Worm (Caenorhabditis elegans): ENCODE results near the gene mrp-2.
A peak's percentile ranks its signal among the peaks of the same experiment; 100 is the strongest.

mrp-2 gene

DNA sequence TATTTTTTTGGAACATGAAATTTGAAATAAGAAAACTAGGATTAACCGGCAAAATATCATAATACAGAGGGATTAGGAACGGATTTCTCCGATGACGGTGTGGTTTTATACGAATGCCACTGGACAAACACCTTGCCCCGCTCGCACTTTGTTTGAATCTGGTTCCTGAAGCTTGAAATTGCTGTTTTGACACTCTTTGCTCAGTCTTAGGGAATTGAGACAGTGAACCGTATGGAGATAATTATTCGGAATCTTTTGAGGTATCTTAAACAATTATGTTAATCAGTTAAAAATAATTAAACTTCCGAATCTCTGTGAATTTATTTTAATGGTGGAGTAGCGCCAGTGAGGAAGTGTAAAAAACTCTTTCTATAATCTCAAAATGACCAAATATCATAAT lies 27.0 kb upstream of the mrp-2 start, which contains the start of gene F13C5.3:
Gene F13C5.3 (minus strand): TSS at position 101 of the 400 bp plus-strand sequence.
- TF ChIP-seq bed-3 (GFP tag; optimal IDR thresholded peaks at IDR 0.05) (no peak), snpc-4 (tag; optimal IDR thresholded peaks at IDR 0.05) (no peak), ceh-43 (GFP tag; optimal IDR thresholded peaks at IDR 0.05) (no peak), lin-13 (tag; optimal IDR thresholded peaks at IDR 0.05) (no peak), unc-62 (GFP tag; optimal IDR thresholded peaks at IDR 0.05) (no peak), sptf-1 (tag; optimal IDR thresholded peaks at IDR 0.05) (no peak), hlh-1 (tag; optimal IDR thresholded peaks at IDR 0.05) (no peak), nhr-2 (tag; optimal IDR thresholded peaks at IDR 0.05) (no peak), unc-120 (tag; optimal IDR thresholded peaks at IDR 0.05; ENCODE audit: poor library complexity, severe bottlenecking) (no peak), cnd-1 (tag; optimal IDR thresholded peaks at IDR 0.05) (no peak), flh-1 (GFP tag; optimal IDR thresholded peaks at IDR 0.05) (no peak), mab-5 (tag; optimal IDR thresholded peaks at IDR 0.05) (no peak), tbx-8 (GFP tag; optimal IDR thresholded peaks at IDR 0.05) (no peak), lin-32 (GFP tag; optimal IDR thresholded peaks at IDR 0.05) (no peak), ham-2 (GFP tag; optimal IDR thresholded peaks at IDR 0.05) (no peak), mep-1 (tag; optimal IDR thresholded peaks at IDR 0.05) (no peak)

DNA sequence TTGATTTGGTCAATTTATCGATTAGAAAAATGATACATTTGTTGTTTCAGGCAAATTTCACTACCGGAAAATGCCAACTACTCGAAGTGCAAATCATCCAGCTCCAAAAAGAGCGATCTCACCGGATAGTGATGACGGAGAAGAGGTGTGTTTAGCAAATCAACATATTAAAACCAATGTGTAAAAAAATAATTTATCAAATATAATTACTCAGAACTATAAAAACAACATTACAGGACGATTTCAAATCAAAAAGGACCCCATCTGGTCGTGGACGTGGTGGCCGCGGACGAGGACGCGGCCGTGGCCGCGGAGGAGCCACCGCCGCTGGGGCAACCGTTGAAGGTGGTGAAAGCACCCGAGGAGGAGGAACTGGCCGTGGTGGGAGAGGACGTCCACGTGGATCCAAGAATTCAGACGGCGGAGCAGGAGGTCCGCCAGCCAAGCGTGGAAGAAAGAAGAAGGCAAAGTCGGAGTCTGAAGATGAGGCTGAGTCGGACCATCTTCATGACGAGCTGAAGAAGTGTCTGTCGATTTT lies 21.5 kb upstream of the mrp-2 start, which contains the start of gene F13C5.2:
Gene F13C5.2 (plus strand): TSS at position 51 of the 538 bp plus-strand sequence.
- TF ChIP-seq lin-32 (GFP tag; optimal IDR thresholded peaks at IDR 0.05) = no peak
- no peak for TF ChIP-seq mab-5 (tag; optimal IDR thresholded peaks at IDR 0.05)
- TF ChIP-seq unc-62 (GFP tag; optimal IDR thresholded peaks at IDR 0.05) = no peak
- no peak for TF ChIP-seq mep-1 (tag; optimal IDR thresholded peaks at IDR 0.05)
- peak; percentile 16 for TF ChIP-seq cnd-1 (tag; optimal IDR thresholded peaks at IDR 0.05)

DNA sequence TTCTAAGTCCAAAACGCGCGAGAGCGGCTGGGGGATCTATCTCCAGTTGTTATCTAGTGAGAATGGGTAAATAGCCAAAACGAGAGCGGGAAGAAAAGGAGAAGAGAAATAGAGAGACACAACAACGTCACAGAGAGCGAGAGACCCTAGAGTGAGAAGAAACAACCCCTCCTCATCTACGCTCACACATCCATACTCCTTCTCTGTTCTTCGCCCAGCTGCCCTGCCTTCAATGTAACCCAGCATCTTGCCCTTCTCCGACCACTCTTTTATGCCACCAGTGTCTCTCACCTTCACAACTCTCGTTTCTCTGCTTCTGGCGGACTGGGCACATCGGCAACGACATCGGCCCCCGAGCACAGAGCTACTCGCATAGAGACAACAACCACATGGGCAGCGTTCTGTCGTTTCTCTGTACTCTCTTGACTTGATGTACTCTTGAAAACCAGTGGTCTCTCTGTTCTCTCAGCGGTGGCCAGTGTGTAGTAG lies 20.8 kb upstream of the mrp-2 start:
- TF ChIP-seq unc-62 (GFP tag; optimal IDR thresholded peaks at IDR 0.05) (peak; percentile 69), unc-120 (tag; optimal IDR thresholded peaks at IDR 0.05; ENCODE audit: poor library complexity, severe bottlenecking) (peak; percentile 96), flh-1 (GFP tag; optimal IDR thresholded peaks at IDR 0.05) (no peak), tbx-8 (GFP tag; optimal IDR thresholded peaks at IDR 0.05) (peak; percentile 17), pha-4 (tag; optimal IDR thresholded peaks at IDR 0.05) (peak; percentile 85), nhr-12 (tag; optimal IDR thresholded peaks at IDR 0.05) (no peak), M03D4.4 (tag; optimal IDR thresholded peaks at IDR 0.05) (peak; percentile 58), ham-2 (GFP tag; optimal IDR thresholded peaks at IDR 0.05) (peak; percentile 83), sem-2 (GFP tag; optimal IDR thresholded peaks at IDR 0.05) (peak; percentile 2), ces-1 (GFP tag; optimal IDR thresholded peaks at IDR 0.05) (peak; percentile 54), bed-3 (GFP tag; optimal IDR thresholded peaks at IDR 0.05) (no peak), elt-1 (tag; optimal IDR thresholded peaks at IDR 0.05; ENCODE audit: borderline replicate concordance, insufficient read depth) (peak; percentile 63), nhr-2 (tag; optimal IDR thresholded peaks at IDR 0.05) (peak; percentile 71), drap-1 (GFP tag; optimal IDR thresholded peaks at IDR 0.05) (peak; percentile 59), lin-13 (tag; optimal IDR thresholded peaks at IDR 0.05) (peak; percentile 81), lin-32 (GFP tag; optimal IDR thresholded peaks at IDR 0.05) (no peak), sptf-1 (tag; optimal IDR thresholded peaks at IDR 0.05) (peak; percentile 76), ztf-11 (tag; optimal IDR thresholded peaks at IDR 0.05) (peak; percentile 84), nhr-76 (tag; optimal IDR thresholded peaks at IDR 0.05) (no peak), mls-2 (tag; optimal IDR thresholded peaks at IDR 0.05) (peak; percentile 71), cnd-1 (tag; optimal IDR thresholded peaks at IDR 0.05) (peak; percentile 89), hlh-1 (tag; optimal IDR thresholded peaks at IDR 0.05) (peak; percentile 79), ceh-83 (GFP tag; optimal IDR thresholded peaks at IDR 0.05) (no peak), nhr-237 (tag; optimal IDR thresholded peaks at IDR 0.05) (peak; percentile 62), mep-1 (tag; optimal IDR thresholded peaks at IDR 0.05) (peak; percentile 56), lsy-2 (tag; optimal IDR thresholded peaks at IDR 0.05) (peak; percentile 27), ceh-43 (GFP tag; optimal IDR thresholded peaks at IDR 0.05) (peak; percentile 69)

DNA sequence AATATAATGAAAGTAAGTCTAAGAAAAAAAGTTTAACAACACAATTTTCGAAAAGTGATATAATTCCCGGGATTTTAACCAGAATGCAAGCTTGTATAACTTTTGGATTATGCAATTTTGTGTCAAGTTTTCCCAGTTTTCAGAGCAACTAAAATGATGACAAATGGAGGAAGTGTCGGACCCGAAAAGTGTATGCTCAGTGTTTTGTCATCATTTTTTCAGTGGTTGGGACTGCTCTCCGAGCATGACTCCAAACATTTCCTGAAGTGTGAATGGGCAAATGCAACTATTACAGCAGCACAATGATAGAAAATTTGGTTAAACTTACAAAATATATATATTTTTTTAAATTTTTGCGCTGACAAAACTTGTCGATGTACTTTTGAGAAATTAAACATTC lies 18.6 kb upstream of the mrp-2 start:
- no peak for TF ChIP-seq ces-1 (GFP tag; optimal IDR thresholded peaks at IDR 0.05)
- TF ChIP-seq nhr-237 (tag; optimal IDR thresholded peaks at IDR 0.05) = no peak

DNA sequence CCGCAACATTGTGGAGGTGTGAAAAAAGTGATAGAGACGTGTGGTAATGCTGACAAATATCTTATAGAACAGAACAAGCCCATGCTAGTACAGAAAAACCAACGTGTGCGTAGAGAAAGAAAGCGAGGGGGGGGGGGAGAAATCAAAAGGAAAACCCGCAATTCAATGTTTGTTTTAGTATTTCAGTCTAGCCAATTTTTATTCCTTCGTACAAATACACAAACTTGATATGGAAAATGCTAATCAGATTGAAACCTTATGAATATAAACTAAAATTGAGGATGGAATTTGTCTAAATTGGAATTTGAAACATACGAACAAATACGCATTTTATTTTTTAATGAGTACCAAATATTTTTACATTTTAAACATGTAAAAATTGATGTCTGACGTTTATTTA lies 15.3 kb upstream of the mrp-2 start, which contains the start of gene mrp-1:
Gene mrp-1 (minus strand): TSS at position 101 of the 400 bp plus-strand sequence.
- TF ChIP-seq unc-62 (GFP tag; optimal IDR thresholded peaks at IDR 0.05) (no peak), ham-2 (GFP tag; optimal IDR thresholded peaks at IDR 0.05) (no peak), mls-2 (tag; optimal IDR thresholded peaks at IDR 0.05) (no peak), tbx-8 (GFP tag; optimal IDR thresholded peaks at IDR 0.05) (no peak), blmp-1 (tag; optimal IDR thresholded peaks at IDR 0.05) (no peak), ztf-11 (tag; optimal IDR thresholded peaks at IDR 0.05) (no peak), nhr-237 (tag; optimal IDR thresholded peaks at IDR 0.05) (no peak), ces-1 (GFP tag; optimal IDR thresholded peaks at IDR 0.05) (no peak)
